Worm (Caenorhabditis elegans) whole organism, young adult: ENCODE results near the gene ddx-19.

ENCODE experiments used
- D2030.7 ChIP-seq: fragments of 200-800 bp; sonication (Bioruptor generic); IDR thresholded peaks from 2 replicates; pipeline ENCODE4 v1.3.6; 2022; ENCODE audit warnings: missing genetic modification reagents, missing genetic modification characterization, missing compliant biosample characterization
- F23B12.7 ChIP-seq: sonication (generic microtip); optimal IDR thresholded peaks from 2 replicates; lab custom pipeline; 2017; ENCODE audit warnings: missing genetic modification characterization, mild to moderate bottlenecking, missing compliant biosample characterization, antibody characterized with exemption, moderate library complexity; ENCODE audit not compliant: insufficient read depth
- F33H1.4 ChIP-seq: fragments of 200-800 bp; sonication (Bioruptor generic); IDR thresholded peaks from 2 replicates; pipeline ENCODE4 v1.3.6; 2022; ENCODE audit warnings: missing genetic modification reagents, missing genetic modification characterization, missing compliant biosample characterization
- F39B2.1 ChIP-seq: fragments of 200-800 bp; sonication (Bioruptor generic); IDR thresholded peaks from 2 replicates; pipeline ENCODE4 v1.3.6; 2022; ENCODE audit warnings: missing genetic modification reagents, missing genetic modification characterization, missing compliant biosample characterization
- F49E8.2 ChIP-seq: sonication (generic microtip); optimal IDR thresholded peaks from 3 replicates; lab custom pipeline; 2017; ENCODE audit warnings: missing genetic modification characterization, mild to moderate bottlenecking, missing compliant biosample characterization, antibody characterized with exemption, moderate library complexity; ENCODE audit not compliant: insufficient read depth
- F52B5.7 ChIP-seq: sonication (generic microtip); optimal IDR thresholded peaks from 2 replicates; lab custom pipeline; 2016; ENCODE audit warnings: mild to moderate bottlenecking, missing genetic modification characterization, missing compliant biosample characterization
- T07F8.4 ChIP-seq: sonication (generic microtip); optimal IDR thresholded peaks from 2 replicates; lab custom pipeline; 2016; ENCODE audit warnings: mild to moderate bottlenecking, missing genetic modification characterization, moderate library complexity, missing compliant biosample characterization
- Y53G8AR.9 ChIP-seq: fragments of 200-800 bp; sonication (Bioruptor generic); conservative IDR thresholded peaks from 2 replicates; pipeline ENCODE4 v1.3.6; 2022; ENCODE audit warnings: missing genetic modification reagents, missing genetic modification characterization, missing compliant biosample characterization
- Y79H2A.3 ChIP-seq: fragments of 200-800 bp; sonication (Bioruptor generic); conservative IDR thresholded peaks from 2 replicates; pipeline ENCODE4 v1.3.6; 2022; ENCODE audit warnings: missing genetic modification reagents, missing genetic modification characterization, missing compliant biosample characterization
- Y95B8A.8 ChIP-seq: fragments of 200-800 bp; sonication (Bioruptor generic); IDR thresholded peaks from 2 replicates; pipeline ENCODE4 v1.3.6; 2022; ENCODE audit warnings: missing genetic modification reagents, missing genetic modification characterization, missing compliant biosample characterization
- ama-1 ChIP-seq, 3 experiments: fragments of 150-350 bp in 1 of 3; sonication (generic microtip) in 2 of 3; optimal IDR thresholded peaks; 2 replicates each; lab custom pipeline; 2014 to 2018; ENCODE audit warnings: missing biosample characterization in 2 of 3, missing genetic modification characterization in 2 of 3, missing genetic modification reagents in 2 of 3
- athp-1 ChIP-seq: sonication (generic microtip); optimal IDR thresholded peaks from 2 replicates; lab custom pipeline; 2017; ENCODE audit warnings: mild to moderate bottlenecking, missing genetic modification characterization, missing compliant biosample characterization
- bed-2 ChIP-seq: fragments of 200-800 bp; sonication (Bioruptor generic); IDR thresholded peaks from 2 replicates; pipeline ENCODE4 v1.3.6; 2022; ENCODE audit warnings: missing genetic modification reagents, missing genetic modification characterization, missing compliant biosample characterization
- ccch-3 ChIP-seq: fragments of 200-800 bp; sonication (Bioruptor generic); optimal IDR thresholded peaks from 2 replicates; lab custom pipeline; 2018; ENCODE audit warnings: mild to moderate bottlenecking, missing genetic modification characterization, missing compliant biosample characterization
- ceh-91 ChIP-seq: fragments of 200-800 bp; sonication (Bioruptor generic); IDR thresholded peaks from 2 replicates; pipeline ENCODE4 v1.3.6; 2022; ENCODE audit warnings: missing genetic modification reagents, missing genetic modification characterization, missing compliant biosample characterization
- dox-1 ChIP-seq: fragments of 200-800 bp; sonication (Bioruptor generic); IDR thresholded peaks from 2 replicates; pipeline ENCODE4 v1.3.6; 2022; ENCODE audit warnings: missing genetic modification reagents, missing genetic modification characterization, missing compliant biosample characterization
- dpff-1 ChIP-seq: sonication (generic microtip); optimal IDR thresholded peaks from 2 replicates; lab custom pipeline; 2017; ENCODE audit warnings: mild to moderate bottlenecking, missing genetic modification characterization, missing compliant biosample characterization
- egl-44 ChIP-seq: fragments of 200-800 bp; sonication (Bioruptor generic); IDR thresholded peaks from 2 replicates; pipeline ENCODE4 v1.3.6; 2022; ENCODE audit warnings: missing genetic modification reagents, missing genetic modification characterization, missing compliant biosample characterization
- hlh-26 ChIP-seq: fragments of 200-800 bp; sonication (Bioruptor generic); conservative IDR thresholded peaks from 2 replicates; pipeline ENCODE4 v1.3.6; 2022; ENCODE audit warnings: missing genetic modification reagents, missing genetic modification characterization, missing compliant biosample characterization
- lag-1 ChIP-seq: fragments of 200-800 bp; sonication (Bioruptor generic); IDR thresholded peaks from 2 replicates; pipeline ENCODE4 v1.3.6; 2022; ENCODE audit warnings: missing genetic modification reagents, missing genetic modification characterization, missing compliant biosample characterization
- lin-40 ChIP-seq: sonication (generic microtip); optimal IDR thresholded peaks from 2 replicates; lab custom pipeline; 2016; ENCODE audit warnings: missing genetic modification characterization, mild to moderate bottlenecking, missing compliant biosample characterization, missing genotype, missing genetic modification reagents
- lin-54 ChIP-seq: fragments of 200-800 bp; sonication (Bioruptor generic); optimal IDR thresholded peaks from 2 replicates; lab custom pipeline; 2018; ENCODE audit warnings: mild to moderate bottlenecking, missing genetic modification characterization, missing compliant biosample characterization
- lsl-1 ChIP-seq: fragments of 200-800 bp; sonication (Bioruptor generic); optimal IDR thresholded peaks from 2 replicates; lab custom pipeline; 2018; ENCODE audit warnings: mild to moderate bottlenecking, missing genetic modification characterization, moderate library complexity, missing compliant biosample characterization
- lsy-27 ChIP-seq: sonication (generic microtip); optimal IDR thresholded peaks from 2 replicates; lab custom pipeline; 2017; ENCODE audit warnings: missing genetic modification characterization, mild to moderate bottlenecking, missing compliant biosample characterization, antibody characterized with exemption, missing genotype, borderline replicate concordance; ENCODE audit not compliant: insufficient read depth
- madf-6 ChIP-seq: fragments of 200-800 bp; sonication (Bioruptor generic); IDR thresholded peaks from 2 replicates; pipeline ENCODE4 v1.3.6; 2022; ENCODE audit warnings: missing genetic modification reagents, missing genetic modification characterization, missing compliant biosample characterization
- nhr-120 ChIP-seq: fragments of 200-800 bp; sonication (Bioruptor generic); IDR thresholded peaks from 2 replicates; pipeline ENCODE4 v1.3.6; 2022; ENCODE audit warnings: missing genetic modification characterization, missing compliant biosample characterization
- nhr-80 ChIP-seq: sonication (generic microtip); optimal IDR thresholded peaks from 2 replicates; lab custom pipeline; 2016; ENCODE audit warnings: missing genetic modification characterization, missing compliant biosample characterization
- nhr-90 ChIP-seq: sonication (generic microtip); optimal IDR thresholded peaks from 2 replicates; lab custom pipeline; 2016; ENCODE audit warnings: missing genotype, mild to moderate bottlenecking, missing genetic modification characterization, missing compliant biosample characterization
- repo-1 ChIP-seq: sonication (generic microtip); optimal IDR thresholded peaks from 2 replicates; lab custom pipeline; 2017; ENCODE audit warnings: mild to moderate bottlenecking, missing genetic modification characterization, missing compliant biosample characterization
- sdz-38 ChIP-seq: sonication (generic microtip); optimal IDR thresholded peaks from 2 replicates; lab custom pipeline; 2016; ENCODE audit warnings: missing genotype, missing genetic modification characterization, missing compliant biosample characterization
- snpc-1.3 ChIP-seq: sonication (generic microtip); optimal IDR thresholded peaks from 2 replicates; lab custom pipeline; 2017; ENCODE audit warnings: missing genetic modification characterization, mild to moderate bottlenecking, missing compliant biosample characterization, antibody characterized with exemption, moderate library complexity, missing genotype, missing genetic modification reagents; ENCODE audit not compliant: insufficient read depth
- snpc-3.4 ChIP-seq: sonication (generic microtip); optimal IDR thresholded peaks from 2 replicates; lab custom pipeline; 2017; ENCODE audit warnings: missing genetic modification characterization, mild to moderate bottlenecking, missing compliant biosample characterization, antibody characterized with exemption, moderate library complexity, missing genotype, missing genetic modification reagents
- snpc-4 ChIP-seq, 5 experiments: fragments of 150-350 bp in 1 of 5; sonication (generic microtip) in 4 of 5; optimal IDR thresholded peaks; 2 replicates each; lab custom pipeline; 2014 to 2018; ENCODE audit warnings: missing genetic modification characterization in 5 of 5, missing biosample characterization in 3 of 5, antibody characterized with exemption in 2 of 5, mild to moderate bottlenecking in 2 of 5, missing compliant biosample characterization in 2 of 5, missing genotype in 2 of 5, moderate library complexity in 2 of 5, missing genetic modification reagents in 1 of 5
- sptf-2 ChIP-seq: fragments of 200-800 bp; sonication (Bioruptor generic); optimal IDR thresholded peaks from 2 replicates; lab custom pipeline; 2018; ENCODE audit warnings: mild to moderate bottlenecking, missing genetic modification characterization, missing compliant biosample characterization
- unc-130 ChIP-seq: sonication (generic microtip); optimal IDR thresholded peaks from 2 replicates; lab custom pipeline; 2016; ENCODE audit warnings: missing genetic modification reagents, missing genetic modification characterization, missing compliant biosample characterization
- ztf-28 ChIP-seq: fragments of 200-800 bp; sonication (Bioruptor generic); IDR thresholded peaks from 2 replicates; pipeline ENCODE4 v1.3.6; 2022; ENCODE audit warnings: missing genetic modification reagents, missing genetic modification characterization, missing compliant biosample characterization

ddx-19 gene

DNA sequence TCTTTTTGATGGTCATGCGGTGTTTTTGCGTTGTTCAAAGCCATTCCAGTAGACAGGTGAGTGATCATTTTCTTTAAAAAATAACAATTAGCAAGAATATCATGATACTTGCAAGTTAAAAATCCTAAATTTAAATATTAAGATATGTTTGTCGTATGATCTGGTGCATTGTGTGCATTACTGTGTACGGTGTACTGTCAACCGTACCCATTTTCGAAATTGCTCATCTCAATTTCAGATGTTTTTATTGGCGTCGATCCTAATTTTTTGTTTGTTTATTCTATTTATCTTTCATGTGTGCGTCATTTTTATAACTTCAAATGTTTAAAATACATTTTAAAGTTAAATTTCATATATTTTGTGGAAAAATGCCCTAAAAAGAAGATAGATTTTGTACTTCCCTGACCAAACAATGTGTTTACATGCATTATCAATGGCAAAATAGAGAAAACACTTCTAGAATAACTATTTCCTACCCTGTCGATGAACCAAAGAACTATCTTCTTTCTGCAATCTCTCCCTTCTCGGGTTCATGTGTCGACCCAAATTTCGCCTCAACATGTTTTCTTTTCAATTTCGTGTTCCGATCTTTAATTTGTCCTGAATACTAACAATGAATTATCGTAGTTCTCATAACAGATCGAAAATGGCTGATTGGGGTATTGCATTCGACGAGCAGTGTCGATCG is at the start of gene ddx-19, which contains the start of gene T07D4.5:
ddx-19 (plus strand) TSS at position 638 of the 688 bp plus-strand sequence.
T07D4.5 (minus strand) TSS at position 71 of the 688 bp plus-strand sequence.
- TF ChIP-seq repo-1 (tag; lab: Kevin White, UChicago): no peak
- TF ChIP-seq sptf-2 (GFP tag; lab: Kevin White, UChicago): no peak
- no peak for TF ChIP-seq snpc-4 (GFP tag; optimal IDR thresholded peaks at IDR 0.05; lab: Kevin White, UChicago)
- no peak for TF ChIP-seq snpc-4 (tag; optimal IDR thresholded peaks at IDR 0.05; lab: Kevin White, UChicago)
- TF ChIP-seq nhr-80 (tag; lab: Kevin White, UChicago): no peak
- no peak for TF ChIP-seq lin-54 (GFP tag; lab: Kevin White, UChicago)
- no peak for TF ChIP-seq ceh-91 (GFP tag; lab: Robert Waterston, UW)
- TF ChIP-seq dox-1: no peak
- peak; percentile 17; the same call in 1 of the 2 replicates for TF ChIP-seq F33H1.4 (GFP tag; lab: Robert Waterston, UW)
- TF ChIP-seq T07F8.4 (tag; lab: Kevin White, UChicago): no peak
- no peak for TF ChIP-seq F39B2.1 (GFP tag; lab: Robert Waterston, UW)
- no peak for TF ChIP-seq hlh-26 (GFP tag; lab: Robert Waterston, UW)
- TF ChIP-seq F23B12.7 (tag; lab: Kevin White, UChicago): peak; percentile 40
- TF ChIP-seq ccch-3 (GFP tag; lab: Kevin White, UChicago): no peak
- no peak for TF ChIP-seq bed-2
- no peak for TF ChIP-seq egl-44 (GFP tag; lab: Robert Waterston, UW)
- no peak for TF ChIP-seq lag-1 (GFP tag; lab: Robert Waterston, UW)
- TF ChIP-seq lsl-1: peak; percentile 78
- no peak for TF ChIP-seq lin-40 (tag; lab: Kevin White, UChicago)
- no peak for TF ChIP-seq Y53G8AR.9 (GFP tag; lab: Robert Waterston, UW)
- TF ChIP-seq madf-6 (GFP tag; lab: Robert Waterston, UW): peak; percentile 51; the same call in 1 of the 2 replicates
- TF ChIP-seq ztf-28 (GFP tag; lab: Robert Waterston, UW): no peak
- TF ChIP-seq F49E8.2 (tag; lab: Kevin White, UChicago): no peak
- TF ChIP-seq Y95B8A.8 (GFP tag; lab: Robert Waterston, UW): no peak
- TF ChIP-seq ama-1 (optimal IDR thresholded peaks at IDR 0.05; lab: Kevin White, UChicago): no peak
- TF ChIP-seq ama-1 (GFP tag; optimal IDR thresholded peaks at IDR 0.05; lab: Kevin White, UChicago): no peak
- peak; percentile 45 for TF ChIP-seq snpc-1.3 (tag; lab: Kevin White, UChicago)
- no peak for TF ChIP-seq F52B5.7 (tag; lab: Kevin White, UChicago)
- no peak for TF ChIP-seq nhr-90 (tag; lab: Kevin White, UChicago)
- no peak for TF ChIP-seq D2030.7 (GFP tag; lab: Robert Waterston, UW)
- TF ChIP-seq athp-1 (tag; lab: Kevin White, UChicago): no peak
- no peak for TF ChIP-seq snpc-3.4
- TF ChIP-seq nhr-120 (GFP tag; lab: Robert Waterston, UW): no peak
- TF ChIP-seq unc-130 (GFP tag; lab: Kevin White, UChicago): no peak
- TF ChIP-seq Y79H2A.3: no peak
- no peak for TF ChIP-seq sdz-38 (tag; lab: Kevin White, UChicago)
- TF ChIP-seq dpff-1: no peak
- no peak for TF ChIP-seq lsy-27 (tag; lab: Kevin White, UChicago)
